Worm (Caenorhabditis elegans): ENCODE data around the gene egal-1.

DNA sequence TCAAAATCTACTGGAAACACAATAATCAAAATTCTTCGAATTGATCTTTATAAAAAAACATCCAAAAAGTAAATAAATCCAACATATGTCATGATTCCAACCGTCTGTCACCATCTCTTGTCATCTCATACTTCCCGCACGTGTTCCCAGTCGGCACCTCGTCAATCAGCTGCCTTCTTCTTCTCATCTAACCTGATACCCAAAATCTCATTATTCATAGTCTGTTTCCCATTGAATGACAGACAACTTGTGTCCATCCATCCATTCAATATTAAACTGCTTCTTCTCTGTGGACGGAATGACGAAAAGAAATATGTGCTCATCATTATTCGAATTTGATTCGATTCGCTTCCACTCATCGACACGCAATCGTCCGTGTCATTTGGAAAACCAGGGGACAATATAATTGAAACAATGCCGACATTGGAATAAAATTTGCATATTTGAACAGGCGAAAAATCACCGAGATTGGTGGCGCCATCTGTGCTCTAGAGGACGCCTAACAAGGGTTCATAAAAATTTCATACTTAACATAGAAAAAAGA lies 13.4 kb upstream of the egal-1 start:
- no peak for TF ChIP-seq aly-2 (tag; optimal IDR thresholded peaks at IDR 0.05)
- no peak for TF ChIP-seq nhr-11 (tag; optimal IDR thresholded peaks at IDR 0.05)
- TF ChIP-seq ceh-63 (GFP tag; optimal IDR thresholded peaks at IDR 0.05): no peak
- TF ChIP-seq fkh-4 (tag; optimal IDR thresholded peaks at IDR 0.05; ENCODE audit: borderline replicate concordance): no peak
- no peak for TF ChIP-seq nhr-90 (tag; optimal IDR thresholded peaks at IDR 0.05; ENCODE audit: poor library complexity)
- no peak for TF ChIP-seq nhr-237 (tag; optimal IDR thresholded peaks at IDR 0.05)
- TF ChIP-seq fkh-8 (tag; optimal IDR thresholded peaks at IDR 0.05): no peak
- no peak for TF ChIP-seq ztf-4 (tag; optimal IDR thresholded peaks at IDR 0.05)
- TF ChIP-seq nhr-28 (tag; optimal IDR thresholded peaks at IDR 0.05): no peak
- no peak for TF ChIP-seq ama-1 (optimal IDR thresholded peaks at IDR 0.05)
